Worm (Caenorhabditis elegans): ENCODE results near the gene str-6.

DNA sequence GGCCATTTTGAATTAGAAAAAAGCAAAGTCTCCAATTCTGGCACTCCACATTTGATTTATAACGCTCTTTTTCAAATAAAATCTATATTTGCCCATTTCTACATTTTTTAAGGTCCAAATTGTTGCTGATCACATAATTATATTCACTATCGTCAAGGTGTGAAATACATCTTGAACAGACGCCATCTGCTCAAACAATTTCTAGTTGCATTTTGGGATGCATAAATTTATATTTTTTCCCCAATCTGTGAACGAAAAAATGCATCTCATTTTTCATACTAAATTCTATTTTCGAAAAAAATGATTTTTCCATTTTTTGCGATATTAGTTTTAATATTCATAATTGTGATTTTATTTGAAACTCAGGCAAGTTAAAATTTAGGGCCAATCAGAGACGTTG, 43.2 kb upstream of the str-6 start, which contains the start of gene T26E4.7:
- TF ChIP-seq dao-5 (tag; optimal IDR thresholded peaks at IDR 0.05) = no peak
- TF ChIP-seq W03F9.2 (tag; optimal IDR thresholded peaks at IDR 0.05) = no peak
